Worm (Caenorhabditis elegans) whole organism, young adult: ENCODE data around the gene Y53G8AM.4.

Experiments
- B0035.1 ChIP-seq: sonication (generic microtip); optimal IDR thresholded peaks from 2 replicates; lab custom pipeline; 2016; ENCODE audit warnings: missing genetic modification characterization, mild to moderate bottlenecking, missing compliant biosample characterization, missing genotype, missing genetic modification reagents
- B0261.1 ChIP-seq: sonication (generic microtip); optimal IDR thresholded peaks from 2 replicates; lab custom pipeline; 2016; ENCODE audit warnings: mild to moderate bottlenecking, missing genetic modification characterization, moderate library complexity, missing compliant biosample characterization
- B0336.3 ChIP-seq: fragments of 200-800 bp; sonication (Bioruptor generic); IDR thresholded peaks from 2 replicates; pipeline ENCODE4 v1.3.6; 2022; ENCODE audit warnings: missing genetic modification characterization, missing compliant biosample characterization
- C06A6.2 ChIP-seq: fragments of 200-800 bp; sonication (Bioruptor generic); conservative IDR thresholded peaks from 2 replicates; pipeline ENCODE4 v1.3.6; 2022; ENCODE audit warnings: missing genetic modification characterization, missing compliant biosample characterization
- D2030.7 ChIP-seq: fragments of 200-800 bp; sonication (Bioruptor generic); IDR thresholded peaks from 2 replicates; pipeline ENCODE4 v1.3.6; 2022; ENCODE audit warnings: missing genetic modification reagents, missing genetic modification characterization, missing compliant biosample characterization
- F33H1.4 ChIP-seq: fragments of 200-800 bp; sonication (Bioruptor generic); IDR thresholded peaks from 2 replicates; pipeline ENCODE4 v1.3.6; 2022; ENCODE audit warnings: missing genetic modification reagents, missing genetic modification characterization, missing compliant biosample characterization
- K11D2.4 ChIP-seq: fragments of 200-800 bp; sonication (Bioruptor generic); IDR thresholded peaks from 2 replicates; pipeline ENCODE4 v1.3.6; 2022; ENCODE audit warnings: missing genetic modification reagents, missing genetic modification characterization, missing compliant biosample characterization
- Y53F4B.3 ChIP-seq: fragments of 200-800 bp; sonication (Bioruptor generic); IDR thresholded peaks from 2 replicates; pipeline ENCODE4 v1.3.6; 2022; ENCODE audit warnings: missing genetic modification reagents, missing genetic modification characterization, missing compliant biosample characterization
- Y79H2A.3 ChIP-seq: fragments of 200-800 bp; sonication (Bioruptor generic); conservative IDR thresholded peaks from 2 replicates; pipeline ENCODE4 v1.3.6; 2022; ENCODE audit warnings: missing genetic modification reagents, missing genetic modification characterization, missing compliant biosample characterization
- akir-1 ChIP-seq: fragments of 200-800 bp; sonication (Bioruptor generic); optimal IDR thresholded peaks from 2 replicates; lab custom pipeline; 2018; ENCODE audit warnings: mild to moderate bottlenecking, missing genetic modification characterization, moderate library complexity, missing compliant biosample characterization
- atf-7 ChIP-seq: sonication (generic microtip); optimal IDR thresholded peaks from 2 replicates; lab custom pipeline; 2017; ENCODE audit warnings: mild to moderate bottlenecking, missing genetic modification characterization, missing compliant biosample characterization
- athp-1 ChIP-seq: sonication (generic microtip); optimal IDR thresholded peaks from 2 replicates; lab custom pipeline; 2017; ENCODE audit warnings: mild to moderate bottlenecking, missing genetic modification characterization, missing compliant biosample characterization
- attf-6 ChIP-seq: fragments of 200-800 bp; sonication (Bioruptor generic); IDR thresholded peaks from 2 replicates; pipeline ENCODE4 v1.3.6; 2022; ENCODE audit warnings: missing genetic modification reagents, missing genetic modification characterization, missing compliant biosample characterization
- bed-1 ChIP-seq: fragments of 200-800 bp; sonication (Bioruptor generic); IDR thresholded peaks from 2 replicates; pipeline ENCODE4 v1.3.6; 2022; ENCODE audit warnings: missing genetic modification reagents, missing genetic modification characterization, missing compliant biosample characterization
- cebp-1 ChIP-seq, 2 experiments: fragments of 200-800 bp in 1 of 2; sonication (Bioruptor generic) in 1 of 2; sonication (generic microtip) in 1 of 2; IDR thresholded peaks in 1 of 2; optimal IDR thresholded peaks in 1 of 2; 2 replicates each; pipeline versions ENCODE4 v1.3.6 to Lab custom; 2017 to 2022; ENCODE audit warnings: missing compliant biosample characterization in 2 of 2, missing genetic modification characterization in 2 of 2, mild to moderate bottlenecking in 1 of 2, missing genetic modification reagents in 1 of 2, moderate library complexity in 1 of 2
- ceh-91 ChIP-seq: fragments of 200-800 bp; sonication (Bioruptor generic); IDR thresholded peaks from 2 replicates; pipeline ENCODE4 v1.3.6; 2022; ENCODE audit warnings: missing genetic modification reagents, missing genetic modification characterization, missing compliant biosample characterization
- chd-7 ChIP-seq: sonication (generic microtip); optimal IDR thresholded peaks from 2 replicates; lab custom pipeline; 2016; ENCODE audit warnings: mild to moderate bottlenecking, missing genetic modification characterization, moderate library complexity, missing compliant biosample characterization
- die-1 ChIP-seq: sonication (generic microtip); optimal IDR thresholded peaks from 2 replicates; lab custom pipeline; 2016; ENCODE audit warnings: missing genotype, mild to moderate bottlenecking, missing genetic modification characterization, missing compliant biosample characterization
- dpff-1 ChIP-seq: sonication (generic microtip); optimal IDR thresholded peaks from 2 replicates; lab custom pipeline; 2017; ENCODE audit warnings: mild to moderate bottlenecking, missing genetic modification characterization, missing compliant biosample characterization
- ekl-4 ChIP-seq: fragments of 200-800 bp; sonication (Bioruptor generic); IDR thresholded peaks from 2 replicates; pipeline ENCODE4 v1.3.6; 2022; ENCODE audit warnings: missing genetic modification reagents, missing genetic modification characterization, missing compliant biosample characterization
- fkh-3 ChIP-seq: sonication (generic microtip); optimal IDR thresholded peaks from 2 replicates; lab custom pipeline; 2016; ENCODE audit warnings: mild to moderate bottlenecking, missing genetic modification characterization, missing compliant biosample characterization
- hlh-12 ChIP-seq: sonication (generic microtip); optimal IDR thresholded peaks from 2 replicates; lab custom pipeline; 2016; ENCODE audit warnings: missing genetic modification characterization, missing compliant biosample characterization
- hsf-1 ChIP-seq: fragments of 200-800 bp; sonication (Bioruptor generic); IDR thresholded peaks from 2 replicates; pipeline ENCODE4 v1.3.6; 2022; ENCODE audit warnings: missing genetic modification reagents, missing genetic modification characterization, missing compliant biosample characterization
- let-607 ChIP-seq, 2 experiments: fragments of 200-800 bp in 1 of 2; sonication (Bioruptor generic) in 1 of 2; sonication (generic microtip) in 1 of 2; optimal IDR thresholded peaks; 2 replicates each; lab custom pipeline; 2016 to 2018; ENCODE audit warnings: mild to moderate bottlenecking in 2 of 2, missing compliant biosample characterization in 2 of 2, missing genetic modification characterization in 2 of 2, moderate library complexity in 2 of 2, missing genotype in 1 of 2
- lsl-1 ChIP-seq: fragments of 200-800 bp; sonication (Bioruptor generic); optimal IDR thresholded peaks from 2 replicates; lab custom pipeline; 2018; ENCODE audit warnings: mild to moderate bottlenecking, missing genetic modification characterization, moderate library complexity, missing compliant biosample characterization
- madf-8 ChIP-seq: fragments of 200-800 bp; sonication (Bioruptor generic); conservative IDR thresholded peaks from 2 replicates; pipeline ENCODE4 v1.3.6; 2022; ENCODE audit warnings: missing genetic modification reagents, missing genetic modification characterization, missing compliant biosample characterization
- mcd-1 ChIP-seq: fragments of 200-800 bp; sonication (Bioruptor generic); IDR thresholded peaks from 2 replicates; pipeline ENCODE4 v1.3.6; 2022; ENCODE audit warnings: missing genetic modification reagents, missing genetic modification characterization, missing compliant biosample characterization
- nfya-1 ChIP-seq: sonication (generic microtip); optimal IDR thresholded peaks from 2 replicates; lab custom pipeline; 2017; ENCODE audit warnings: antibody characterized with exemption, missing compliant biosample characterization, missing genetic modification characterization, borderline replicate concordance; ENCODE audit not compliant: insufficient read depth
- nfyb-1 ChIP-seq: fragments of 200-800 bp; sonication (Bioruptor generic); IDR thresholded peaks from 2 replicates; pipeline ENCODE4 v1.3.6; 2022; ENCODE audit warnings: missing genetic modification reagents, missing genetic modification characterization, missing compliant biosample characterization
- nhr-27 ChIP-seq: fragments of 200-800 bp; sonication (Bioruptor generic); optimal IDR thresholded peaks from 2 replicates; lab custom pipeline; 2018; ENCODE audit warnings: mild to moderate bottlenecking, missing genetic modification characterization, moderate library complexity, missing compliant biosample characterization
- nhr-90 ChIP-seq: sonication (generic microtip); optimal IDR thresholded peaks from 2 replicates; lab custom pipeline; 2016; ENCODE audit warnings: missing genotype, mild to moderate bottlenecking, missing genetic modification characterization, missing compliant biosample characterization
- pbrm-1 ChIP-seq: fragments of 200-800 bp; sonication (Bioruptor generic); IDR thresholded peaks from 2 replicates; pipeline ENCODE4 v1.3.6; 2022; ENCODE audit warnings: missing genetic modification reagents, missing genetic modification characterization, missing compliant biosample characterization
- repo-1 ChIP-seq: sonication (generic microtip); optimal IDR thresholded peaks from 2 replicates; lab custom pipeline; 2017; ENCODE audit warnings: mild to moderate bottlenecking, missing genetic modification characterization, missing compliant biosample characterization
- rpc-1 ChIP-seq, 2 experiments: fragments of 150-350 bp in 1 of 2; sonication (generic microtip) in 1 of 2; optimal IDR thresholded peaks; 2 replicates each; lab custom pipeline; 2014 to 2018; ENCODE audit warnings: missing biosample characterization in 1 of 2, missing genetic modification characterization in 1 of 2, missing genetic modification reagents in 1 of 2, missing genotype in 1 of 2
- sdz-38 ChIP-seq: sonication (generic microtip); optimal IDR thresholded peaks from 2 replicates; lab custom pipeline; 2016; ENCODE audit warnings: missing genotype, missing genetic modification characterization, missing compliant biosample characterization
- sea-2 ChIP-seq: fragments of 200-800 bp; sonication (Bioruptor generic); IDR thresholded peaks from 2 replicates; pipeline ENCODE4 v1.3.6; 2022; ENCODE audit warnings: missing genetic modification characterization, missing compliant biosample characterization
- snpc-4 ChIP-seq, 5 experiments: fragments of 150-350 bp in 1 of 5; sonication (generic microtip) in 4 of 5; optimal IDR thresholded peaks; 2 replicates each; lab custom pipeline; 2014 to 2018; ENCODE audit warnings: missing genetic modification characterization in 5 of 5, missing biosample characterization in 3 of 5, antibody characterized with exemption in 2 of 5, mild to moderate bottlenecking in 2 of 5, missing compliant biosample characterization in 2 of 5, missing genotype in 2 of 5, moderate library complexity in 2 of 5, missing genetic modification reagents in 1 of 5
- tlf-1 ChIP-seq: fragments of 200-800 bp; sonication (Bioruptor generic); optimal IDR thresholded peaks from 2 replicates; lab custom pipeline; 2018; ENCODE audit warnings: mild to moderate bottlenecking, missing genetic modification characterization, missing compliant biosample characterization
- xnd-1 ChIP-seq: sonication (generic microtip); optimal IDR thresholded peaks from 2 replicates; lab custom pipeline; 2016; ENCODE audit warnings: missing genotype, missing genetic modification reagents, missing genetic modification characterization, missing compliant biosample characterization
- ztf-22 ChIP-seq: fragments of 200-800 bp; sonication (Bioruptor generic); optimal IDR thresholded peaks from 2 replicates; lab custom pipeline; 2018; ENCODE audit warnings: mild to moderate bottlenecking, missing genetic modification characterization, moderate library complexity, missing compliant biosample characterization
- ztf-25 ChIP-seq: fragments of 200-800 bp; sonication (Bioruptor generic); IDR thresholded peaks from 2 replicates; pipeline ENCODE4 v1.3.6; 2022; ENCODE audit warnings: missing genetic modification reagents, missing genetic modification characterization, missing compliant biosample characterization
- ztf-26 ChIP-seq: sonication (generic microtip); optimal IDR thresholded peaks from 2 replicates; lab custom pipeline; 2017; ENCODE audit warnings: missing genetic modification characterization, missing compliant biosample characterization
- ztf-28 ChIP-seq: fragments of 200-800 bp; sonication (Bioruptor generic); IDR thresholded peaks from 2 replicates; pipeline ENCODE4 v1.3.6; 2022; ENCODE audit warnings: missing genetic modification reagents, missing genetic modification characterization, missing compliant biosample characterization
- ztf-6 ChIP-seq: fragments of 200-800 bp; sonication (Bioruptor generic); IDR thresholded peaks from 2 replicates; pipeline ENCODE4 v1.3.6; 2022; ENCODE audit warnings: missing genetic modification reagents, missing genetic modification characterization, missing compliant biosample characterization

The Y53G8AM.4 gene

ce11 chrIII:3250596-3251112, 4.8 kb downstream of the Y53G8AM.4 start, which contains the start of gene Y53G8AL.4:
Gene Y53G8AL.4 (minus strand): TSS chrIII:3250646.
- TF ChIP-seq nfya-1 (tag; lab: Kevin White, UChicago), result no peak
- no peak for TF ChIP-seq K11D2.4 (GFP tag; lab: Robert Waterston, UW)
- TF ChIP-seq hsf-1 (GFP tag; lab: Robert Waterston, UW), result no peak
- no peak for TF ChIP-seq nhr-27 (tag; lab: Kevin White, UChicago)
- TF ChIP-seq B0261.1 (tag; lab: Kevin White, UChicago), result no peak
- TF ChIP-seq F33H1.4 (GFP tag; lab: Robert Waterston, UW), result no peak
- no peak for TF ChIP-seq cebp-1 (GFP tag; IDR thresholded peaks at IDR 0.05; lab: Robert Waterston, UW)
- TF ChIP-seq cebp-1 (tag; optimal IDR thresholded peaks at IDR 0.05; lab: Kevin White, UChicago), result no peak
- no peak for TF ChIP-seq dpff-1 (tag; lab: Kevin White, UChicago)
- TF ChIP-seq akir-1 (GFP tag; lab: Kevin White, UChicago), result no peak
- no peak for TF ChIP-seq xnd-1 (tag; lab: Kevin White, UChicago)
- no peak for TF ChIP-seq Y79H2A.3 (GFP tag; lab: Robert Waterston, UW)
- TF ChIP-seq die-1, result no peak
- TF ChIP-seq C06A6.2 (GFP tag; lab: Robert Waterston, UW), result no peak
- no peak for TF ChIP-seq pbrm-1 (GFP tag; lab: Robert Waterston, UW)
- TF ChIP-seq nfyb-1 (GFP tag; lab: Robert Waterston, UW), result no peak
- no peak for TF ChIP-seq sdz-38 (tag; lab: Kevin White, UChicago)
- TF ChIP-seq fkh-3 (tag; lab: Kevin White, UChicago), result no peak
- TF ChIP-seq athp-1, result no peak
- TF ChIP-seq ztf-25 (GFP tag; lab: Robert Waterston, UW), result no peak

- TF ChIP-seq Y79H2A.3 (GFP tag; lab: Robert Waterston, UW) (no peak), ceh-91 (no peak), B0261.1 (tag; lab: Kevin White, UChicago) (peak; percentile 91), rpc-1 (optimal IDR thresholded peaks at IDR 0.05; lab: Kevin White, UChicago) (peak; percentile 84), rpc-1 (tag; optimal IDR thresholded peaks at IDR 0.05; lab: Kevin White, UChicago) (peak; percentile 98), let-607 (tag; optimal IDR thresholded peaks at IDR 0.05; lab: Kevin White, UChicago) (peak; percentile 0 to 53), ztf-22 (peak; percentile 30), mcd-1 (GFP tag; lab: Robert Waterston, UW) (no peak), pbrm-1 (GFP tag; lab: Robert Waterston, UW) (peak; percentile 47; the same call in 1 of the 2 replicates), repo-1 (peak; percentile 41), chd-7 (tag; lab: Kevin White, UChicago) (no peak), ztf-28 (GFP tag; lab: Robert Waterston, UW) (peak; percentile 55; the same call in 1 of the 2 replicates), D2030.7 (no peak; the same call in 1 of the 2 replicates), C06A6.2 (GFP tag; lab: Robert Waterston, UW) (no peak), hlh-12 (tag; lab: Kevin White, UChicago) (no peak), ztf-26 (peak; percentile 4), attf-6 (GFP tag; lab: Robert Waterston, UW) (peak; percentile 68; the same call in 1 of the 2 replicates), lsl-1 (GFP tag; lab: Kevin White, UChicago) (peak; percentile 49), B0035.1 (tag; lab: Kevin White, UChicago) (no peak), madf-8 (GFP tag; lab: Robert Waterston, UW) (no peak), Y53F4B.3 (no peak; the same call in 1 of the 2 replicates), dpff-1 (tag; lab: Kevin White, UChicago) (peak; percentile 38), nhr-90 (peak; percentile 80), hsf-1 (GFP tag; lab: Robert Waterston, UW) (no peak; the same call in 1 of the 2 replicates), B0336.3 (GFP tag; lab: Robert Waterston, UW) (peak; percentile 33; the same call in 1 of the 2 replicates), tlf-1 (GFP tag; lab: Kevin White, UChicago) (peak; percentile 33), ekl-4 (GFP tag; lab: Robert Waterston, UW) (no peak), sea-2 (no peak), atf-7 (tag; lab: Kevin White, UChicago) (peak; percentile 60), nfya-1 (tag; lab: Kevin White, UChicago) (no peak), bed-1 (GFP tag; lab: Robert Waterston, UW) (no peak), snpc-4 (GFP tag; optimal IDR thresholded peaks at IDR 0.05; lab: Kevin White, UChicago) (no peak), snpc-4 (tag; optimal IDR thresholded peaks at IDR 0.05; lab: Kevin White, UChicago) (peak in 1 of 4 experiments; percentile 43), ztf-6 (no peak)
These were observed 6.4 kb downstream of the Y53G8AM.4 start for ce11 chrIII:3249038-3249420.
